Worm (Caenorhabditis elegans) whole organism, L4 larva: Measurements from ENCODE around the gene rml-3.

Experiments
- F44E2.7 ChIP-seq: fragments of 200-800 bp; sonication (Bioruptor generic); IDR thresholded peaks from 2 replicates; pipeline ENCODE4 v2.1.2; 2022; ENCODE audit warnings: missing genetic modification characterization, missing compliant biosample characterization
- F49E8.2 ChIP-seq: sonication (generic microtip); optimal IDR thresholded peaks from 2 replicates; lab custom pipeline; 2016; ENCODE audit warnings: missing compliant biosample characterization, mild to moderate bottlenecking, missing genetic modification characterization, borderline replicate concordance
- T20F7.1 ChIP-seq: fragments of 200-800 bp; sonication (Bioruptor generic); optimal IDR thresholded peaks from 2 replicates; lab custom pipeline; 2018; ENCODE audit warnings: mild to moderate bottlenecking, missing genetic modification characterization, missing compliant biosample characterization
- T26A8.4 ChIP-seq: fragments of 200-800 bp; sonication (Bioruptor generic); IDR thresholded peaks from 2 replicates; pipeline ENCODE4 v1.3.6; 2022; ENCODE audit warnings: missing genetic modification characterization, missing compliant biosample characterization
- Y105C5A.15 ChIP-seq: fragments of 200-800 bp; sonication (Bioruptor generic); IDR thresholded peaks from 2 replicates; pipeline ENCODE4 v1.3.6; 2022; ENCODE audit warnings: missing genetic modification characterization, missing compliant biosample characterization
- ceh-62 ChIP-seq: sonication (generic microtip); optimal IDR thresholded peaks from 2 replicates; lab custom pipeline; 2017; ENCODE audit warnings: missing biosample characterization, missing genetic modification characterization
- ces-1 ChIP-seq: fragments of 150-350 bp; sonication (generic microtip); optimal IDR thresholded peaks from 4 replicates; lab custom pipeline; 2014; ENCODE audit warnings: missing biosample characterization, missing genetic modification reagents, missing genetic modification characterization
- daf-16 ChIP-seq, 3 experiments: sonication (generic microtip); optimal IDR thresholded peaks; 2 replicates each; lab custom pipeline; 2016 to 2017; ENCODE audit warnings: missing genetic modification characterization in 3 of 3, missing genetic modification reagents in 3 of 3, mild to moderate bottlenecking in 2 of 3, missing compliant biosample characterization in 2 of 3, missing biosample characterization in 1 of 3, moderate library complexity in 1 of 3
- dmd-6 ChIP-seq: fragments of 200-800 bp; sonication (Bioruptor generic); IDR thresholded peaks from 2 replicates; pipeline ENCODE4 v1.3.6; 2022; ENCODE audit warnings: missing genetic modification reagents, missing genetic modification characterization, missing compliant biosample characterization
- dmd-8 ChIP-seq: fragments of 200-800 bp; sonication (Bioruptor generic); IDR thresholded peaks from 2 replicates; pipeline ENCODE4 v1.3.6; 2022; ENCODE audit warnings: missing genetic modification characterization, missing compliant biosample characterization
- dpl-1 ChIP-seq: fragments of 150-350 bp; optimal IDR thresholded peaks from 2 replicates; lab custom pipeline; 2014; ENCODE audit warnings: missing biosample characterization, missing genetic modification reagents, missing genetic modification characterization
- duxl-1 ChIP-seq: sonication (generic microtip); optimal IDR thresholded peaks from 2 replicates; lab custom pipeline; 2016; ENCODE audit warnings: mild to moderate bottlenecking, missing genetic modification characterization, moderate library complexity, missing compliant biosample characterization; ENCODE audit not compliant: poor library complexity
- dve-1 ChIP-seq: sonication (generic microtip); optimal IDR thresholded peaks from 2 replicates; lab custom pipeline; 2017; ENCODE audit warnings: antibody characterized with exemption, mild to moderate bottlenecking, missing genetic modification characterization, missing compliant biosample characterization; ENCODE audit not compliant: insufficient read depth
- fkh-10 ChIP-seq: fragments of 150-350 bp; optimal IDR thresholded peaks from 2 replicates; lab custom pipeline; 2014; ENCODE audit warnings: missing biosample characterization, missing genetic modification reagents, missing genetic modification characterization
- fos-1 ChIP-seq: fragments of 150-350 bp; optimal IDR thresholded peaks from 2 replicates; lab custom pipeline; 2014; ENCODE audit warnings: missing biosample characterization, missing genetic modification characterization
- gei-8 ChIP-seq: fragments of 200-800 bp; sonication (Bioruptor generic); optimal IDR thresholded peaks from 2 replicates; lab custom pipeline; 2018; ENCODE audit warnings: mild to moderate bottlenecking, missing genetic modification characterization, missing compliant biosample characterization
- hmg-1.1 ChIP-seq: fragments of 200-800 bp; sonication (Bioruptor generic); IDR thresholded peaks from 2 replicates; pipeline ENCODE4 v1.3.6; 2022; ENCODE audit warnings: missing genetic modification reagents, missing genetic modification characterization, missing compliant biosample characterization
- jun-1 ChIP-seq: fragments of 150-350 bp; optimal IDR thresholded peaks from 2 replicates; lab custom pipeline; 2014; ENCODE audit warnings: missing biosample characterization, missing genetic modification reagents, missing genetic modification characterization
- lin-13 ChIP-seq: fragments of 150-350 bp; optimal IDR thresholded peaks from 2 replicates; lab custom pipeline; 2014; ENCODE audit warnings: missing biosample characterization, missing genetic modification reagents, missing genetic modification characterization
- lin-15B ChIP-seq: fragments of 150-350 bp; sonication (generic microtip); optimal IDR thresholded peaks from 3 replicates; lab custom pipeline; 2014; ENCODE audit warnings: missing biosample characterization, missing genetic modification characterization
- madf-5 ChIP-seq, 2 experiments: fragments of 200-800 bp; sonication (Bioruptor generic); IDR thresholded peaks; 2 replicates each; pipeline ENCODE4 v1.3.6; 2022; ENCODE audit warnings: missing compliant biosample characterization in 2 of 2, missing genetic modification characterization in 2 of 2
- mes-2 ChIP-seq: sonication (generic microtip); optimal IDR thresholded peaks from 2 replicates; lab custom pipeline; 2016; ENCODE audit warnings: missing genotype, mild to moderate bottlenecking, missing genetic modification characterization, missing compliant biosample characterization; ENCODE audit not compliant: poor library complexity, severe bottlenecking
- mxl-2 ChIP-seq: fragments of 200-800 bp; sonication (Bioruptor generic); conservative IDR thresholded peaks from 2 replicates; pipeline ENCODE4 v1.3.6; 2022; ENCODE audit warnings: missing genetic modification reagents, missing genetic modification characterization, missing compliant biosample characterization
- nhr-11 ChIP-seq: fragments of 150-350 bp; optimal IDR thresholded peaks from 2 replicates; lab custom pipeline; 2014; ENCODE audit warnings: missing biosample characterization, missing genetic modification characterization
- nhr-111 ChIP-seq: fragments of 200-800 bp; sonication (Bioruptor generic); optimal IDR thresholded peaks from 2 replicates; lab custom pipeline; 2018; ENCODE audit warnings: mild to moderate bottlenecking, missing genetic modification characterization, missing compliant biosample characterization
- nhr-28 ChIP-seq: fragments of 150-350 bp; optimal IDR thresholded peaks from 2 replicates; lab custom pipeline; 2014; ENCODE audit warnings: missing biosample characterization, missing genetic modification characterization
- nhr-48 ChIP-seq: sonication (generic microtip); optimal IDR thresholded peaks from 2 replicates; lab custom pipeline; 2016; ENCODE audit warnings: mild to moderate bottlenecking, missing genetic modification characterization, missing compliant biosample characterization
- nhr-6 ChIP-seq: fragments of 150-350 bp; optimal IDR thresholded peaks from 2 replicates; lab custom pipeline; 2014; ENCODE audit warnings: missing biosample characterization, missing genetic modification characterization
- sdz-12 ChIP-seq: fragments of 200-800 bp; sonication (Bioruptor generic); optimal IDR thresholded peaks from 2 replicates; lab custom pipeline; 2018; ENCODE audit warnings: mild to moderate bottlenecking, missing genetic modification characterization, missing compliant biosample characterization
- set-16 ChIP-seq: fragments of 200-800 bp; sonication (Bioruptor generic); IDR thresholded peaks from 2 replicates; pipeline ENCODE4 v1.3.6; 2022; ENCODE audit warnings: missing genetic modification reagents, missing genetic modification characterization, missing compliant biosample characterization
- spr-1 ChIP-seq: sonication (generic microtip); optimal IDR thresholded peaks from 2 replicates; lab custom pipeline; 2016; ENCODE audit warnings: mild to moderate bottlenecking, missing genetic modification characterization, missing compliant biosample characterization
- spr-3 ChIP-seq: fragments of 200-800 bp; sonication (Bioruptor generic); optimal IDR thresholded peaks from 2 replicates; lab custom pipeline; 2018; ENCODE audit warnings: mild to moderate bottlenecking, missing genetic modification characterization, missing compliant biosample characterization
- unc-130 ChIP-seq: sonication (generic microtip); optimal IDR thresholded peaks from 2 replicates; lab custom pipeline; 2016; ENCODE audit warnings: missing genetic modification reagents, missing genetic modification characterization, missing compliant biosample characterization
- unc-62 ChIP-seq, 3 experiments: fragments of 150-350 bp in 1 of 3; sonication (generic microtip); optimal IDR thresholded peaks in 2 of 3; peaks in 1 of 3; 1 replicate in 1 of 3; 2 replicates in 2 of 3; lab custom pipeline; 2014 to 2017; ENCODE audit warnings: missing biosample characterization in 3 of 3, missing genetic modification characterization in 3 of 3, missing genetic modification reagents in 3 of 3, missing genotype in 1 of 3
- vab-7 ChIP-seq: fragments of 200-800 bp; sonication (Bioruptor generic); IDR thresholded peaks from 2 replicates; pipeline ENCODE4 v1.3.6; 2022; ENCODE audit warnings: missing genetic modification reagents, missing genetic modification characterization, missing compliant biosample characterization
- zip-11 ChIP-seq: fragments of 200-800 bp; sonication (Bioruptor generic); IDR thresholded peaks from 2 replicates; pipeline ENCODE4 v1.3.6; 2022; ENCODE audit warnings: missing genetic modification characterization, missing compliant biosample characterization

Gene rml-3

DNA sequence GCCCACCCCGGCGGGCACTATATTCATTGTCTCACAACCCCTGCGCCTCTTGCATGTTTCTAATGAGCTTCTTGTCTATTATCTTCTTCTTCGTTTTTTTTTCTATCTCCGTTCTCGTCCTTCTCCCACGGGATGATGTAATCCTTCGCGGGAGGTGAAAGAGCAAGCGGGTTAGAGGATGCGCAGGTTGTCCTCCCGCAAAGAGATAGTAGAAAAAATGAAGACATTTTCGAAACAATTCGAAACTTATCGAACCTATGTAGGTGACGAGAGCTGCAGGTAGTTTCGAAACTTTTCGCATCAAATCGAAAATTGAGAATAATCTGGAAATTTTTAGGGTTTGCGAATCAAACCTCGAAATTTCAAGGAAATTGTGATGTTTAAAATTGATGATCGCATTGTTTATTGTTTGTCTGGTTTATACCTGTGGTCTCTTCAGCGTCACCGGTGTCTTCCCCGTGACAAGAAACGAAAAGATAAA, 11.4 kb upstream of the rml-3 start (continued):
- no peak for TF ChIP-seq unc-62 (GFP tag; optimal IDR thresholded peaks at IDR 0.05 in 1 of 2; lab: Kevin White, UChicago)
- TF ChIP-seq unc-62 (tag; optimal IDR thresholded peaks at IDR 0.05; lab: Kevin White, UChicago), result no peak
- TF ChIP-seq fos-1, result no peak
- no peak for TF ChIP-seq dmd-8 (GFP tag; lab: Robert Waterston, UW)
- TF ChIP-seq sdz-12 (GFP tag; lab: Kevin White, UChicago), result no peak
- TF ChIP-seq nhr-48 (tag; lab: Kevin White, UChicago), result peak; percentile 65
- no peak for TF ChIP-seq nhr-6 (tag; lab: Kevin White, UChicago)
- TF ChIP-seq vab-7 (GFP tag; lab: Robert Waterston, UW), result no peak
- TF ChIP-seq T20F7.1 (GFP tag; lab: Kevin White, UChicago), result no peak
- TF ChIP-seq nhr-11 (tag; lab: Kevin White, UChicago), result no peak
- TF ChIP-seq nhr-28 (tag; lab: Kevin White, UChicago), result peak; percentile 72
- no peak for TF ChIP-seq jun-1 (tag; lab: Kevin White, UChicago)
- 0 out of 2 replicates have a peak, but pooled peaks have one; percentile 8 for TF ChIP-seq set-16 (GFP tag; lab: Robert Waterston, UW)
- no peak for TF ChIP-seq mxl-2 (GFP tag; lab: Robert Waterston, UW)
- TF ChIP-seq F44E2.7 (GFP tag; lab: Robert Waterston, UW), result no peak
- no peak for TF ChIP-seq F49E8.2 (tag; lab: Kevin White, UChicago)
- TF ChIP-seq nhr-111 (GFP tag; lab: Kevin White, UChicago), result no peak
- TF ChIP-seq zip-11 (GFP tag; lab: Robert Waterston, UW), result no peak
- 0 out of 2 replicates have a peak, but pooled peaks have one; percentile 38 for TF ChIP-seq hmg-1.1
- no peak for TF ChIP-seq madf-5 (GFP tag; IDR thresholded peaks at IDR 0.05; lab: Robert Waterston, UW)
- TF ChIP-seq Y105C5A.15 (GFP tag; lab: Robert Waterston, UW), result no peak
- no peak for TF ChIP-seq spr-1 (tag; lab: Kevin White, UChicago)
- peak; percentile 32 for TF ChIP-seq mes-2 (tag; lab: Kevin White, UChicago)
- TF ChIP-seq lin-13 (GFP tag; lab: Kevin White, UChicago), result peak; percentile 23
- no peak for TF ChIP-seq ceh-62 (tag; lab: Kevin White, UChicago)
- TF ChIP-seq fkh-10 (GFP tag; lab: Kevin White, UChicago), result no peak

DNA sequence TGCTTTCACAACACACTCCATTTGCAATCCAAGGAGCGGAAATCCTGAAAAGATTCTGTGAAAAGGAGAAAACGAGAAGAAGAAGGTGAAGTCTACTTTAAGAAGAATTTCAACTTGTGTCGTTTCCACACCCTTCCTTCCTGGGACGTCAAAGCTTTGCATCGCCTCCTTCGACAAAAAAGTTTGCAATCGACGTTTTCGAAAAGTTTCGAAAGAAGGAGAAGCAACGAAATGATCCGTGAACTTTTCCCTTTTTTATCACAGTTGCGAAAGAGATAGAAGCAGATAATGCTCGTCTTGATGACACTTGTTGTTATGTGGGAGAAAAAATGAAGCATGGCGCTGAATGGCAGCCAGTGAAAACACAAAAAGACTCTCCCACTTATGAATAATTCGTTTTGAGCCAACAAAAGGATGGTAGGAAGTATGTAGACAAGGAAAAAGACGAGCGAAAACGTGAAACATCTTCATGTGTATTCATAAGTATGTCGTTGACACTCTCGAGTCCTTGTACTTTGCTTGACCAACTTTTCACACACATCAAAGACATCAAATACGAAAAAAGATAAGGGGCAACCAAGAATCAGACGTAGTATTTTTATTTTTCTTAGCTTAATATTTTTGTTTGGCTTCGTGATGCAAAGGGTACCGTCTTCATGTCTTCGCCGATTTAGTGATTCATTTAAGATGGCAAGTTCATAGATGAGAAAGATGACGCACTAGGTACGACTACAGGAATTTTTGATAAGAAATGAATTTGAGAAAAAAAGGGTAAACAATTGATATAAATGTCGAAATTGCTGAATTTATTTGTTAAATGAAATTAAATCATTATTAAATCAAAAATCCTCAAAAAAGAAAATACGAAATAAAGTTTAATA, 10.2 kb upstream of the rml-3 start:
- no peak for TF ChIP-seq Y105C5A.15 (GFP tag; lab: Robert Waterston, UW)
- no peak for TF ChIP-seq daf-16 (GFP tag; optimal IDR thresholded peaks at IDR 0.05; lab: Kevin White, UChicago)
- TF ChIP-seq daf-16 (tag; optimal IDR thresholded peaks at IDR 0.05; lab: Kevin White, UChicago), result peak; percentile 58
- TF ChIP-seq ces-1 (GFP tag; lab: Kevin White, UChicago), result peak; percentile 12
- no peak for TF ChIP-seq F44E2.7 (GFP tag; lab: Robert Waterston, UW)
- TF ChIP-seq spr-3, result no peak
- TF ChIP-seq unc-130 (GFP tag; lab: Kevin White, UChicago), result no peak
- TF ChIP-seq dpl-1 (GFP tag; lab: Kevin White, UChicago), result peak; percentile 3
- TF ChIP-seq lin-15B, result no peak
- peak; percentile 10 for TF ChIP-seq fkh-10 (GFP tag; lab: Kevin White, UChicago)
- no peak for TF ChIP-seq F49E8.2 (tag; lab: Kevin White, UChicago)
- peak; percentile 52 for TF ChIP-seq dmd-6 (GFP tag; lab: Robert Waterston, UW)
- no peak for TF ChIP-seq T26A8.4 (GFP tag; lab: Robert Waterston, UW)
- TF ChIP-seq gei-8 (GFP tag; lab: Kevin White, UChicago), result no peak
- TF ChIP-seq dve-1, result peak; percentile 17
- peak; percentile 66 for TF ChIP-seq nhr-28 (tag; lab: Kevin White, UChicago)
- no peak for TF ChIP-seq duxl-1 (tag; lab: Kevin White, UChicago)
